Fruit fly (Drosophila melanogaster) whole organism, embryonic: ENCODE data around the gene Lip2.

Experiments used
- Atf-2 ChIP-seq: fragments of 200-800 bp; sonication (Bioruptor generic); optimal IDR thresholded peaks from 2 replicates; lab custom pipeline; 2016; ENCODE audit warnings: missing biosample characterization, missing genetic modification characterization
- Bdp1 ChIP-seq: fragments of 200-800 bp; sonication (Bioruptor generic); optimal IDR thresholded peaks from 3 replicates; lab custom pipeline; 2016; ENCODE audit warnings: missing biosample characterization, missing genetic modification characterization
- CG10209 ChIP-seq: fragments of 200-800 bp; sonication (Bioruptor generic); optimal IDR thresholded peaks from 3 replicates; lab custom pipeline; 2017; ENCODE audit warnings: missing biosample characterization, mild to moderate bottlenecking, missing genetic modification characterization, missing genetic modification reagents
- CG11456 ChIP-seq: fragments of 200-800 bp; sonication (Bioruptor generic); IDR thresholded peaks from 3 replicates; pipeline ENCODE4 v1.3.6; 2022; ENCODE audit warnings: missing biosample characterization, missing genetic modification characterization
- CG11560 ChIP-seq: fragments of 200-800 bp; sonication (Bioruptor generic); IDR thresholded peaks from 3 replicates; pipeline ENCODE4 v1.3.6; 2022; ENCODE audit warnings: missing biosample characterization, missing genetic modification characterization
- CG12155 ChIP-seq: fragments of 200-800 bp; sonication (Bioruptor generic); optimal IDR thresholded peaks from 3 replicates; lab custom pipeline; 2016; ENCODE audit warnings: missing biosample characterization, missing genetic modification characterization
- CG12744 ChIP-seq: fragments of 200-800 bp; sonication (Bioruptor generic); optimal IDR thresholded peaks from 2 replicates; lab custom pipeline; 2016; ENCODE audit warnings: missing biosample characterization, missing genetic modification characterization
- CG17328 ChIP-seq: fragments of 200-800 bp; sonication (Bioruptor generic); IDR thresholded peaks from 2 replicates; pipeline ENCODE4 v1.3.6; 2022; ENCODE audit warnings: missing biosample characterization, missing genetic modification characterization
- CG17829 ChIP-seq: fragments of 200-800 bp; optimal IDR thresholded peaks from 2 replicates; lab custom pipeline; 2019; ENCODE audit warnings: missing biosample characterization, mild to moderate bottlenecking, missing genetic modification characterization, moderate library complexity
- CG17912 ChIP-seq: fragments of 200-800 bp; sonication (Bioruptor generic); optimal IDR thresholded peaks from 2 replicates; lab custom pipeline; 2018; ENCODE audit warnings: missing biosample characterization, mild to moderate bottlenecking, missing genetic modification characterization
- CG18262 ChIP-seq: fragments of 200-800 bp; optimal IDR thresholded peaks from 3 replicates; lab custom pipeline; 2019; ENCODE audit warnings: missing biosample characterization, mild to moderate bottlenecking, missing genetic modification characterization, moderate library complexity
- CG30403 ChIP-seq: fragments of 200-800 bp; sonication (Bioruptor generic); optimal IDR thresholded peaks from 3 replicates; lab custom pipeline; 2016; ENCODE audit warnings: missing biosample characterization, missing genetic modification characterization
- CG31224 ChIP-seq: fragments of 200-800 bp; sonication (Bioruptor generic); IDR thresholded peaks from 2 replicates; pipeline ENCODE4 v1.3.6; 2022; ENCODE audit warnings: missing biosample characterization, missing genetic modification characterization
- CG31365 ChIP-seq: fragments of 200-800 bp; sonication (Bioruptor generic); optimal IDR thresholded peaks from 2 replicates; lab custom pipeline; 2018; ENCODE audit warnings: missing biosample characterization, mild to moderate bottlenecking, missing genetic modification characterization
- CG3407 ChIP-seq: fragments of 200-800 bp; sonication (Bioruptor generic); optimal IDR thresholded peaks from 2 replicates; lab custom pipeline; 2018; ENCODE audit warnings: missing biosample characterization, mild to moderate bottlenecking, missing genetic modification characterization
- CG4424 ChIP-seq: fragments of 200-800 bp; sonication (Bioruptor generic); optimal IDR thresholded peaks from 3 replicates; lab custom pipeline; 2016; ENCODE audit warnings: missing biosample characterization, missing genetic modification characterization
- CG7271 ChIP-seq: fragments of 200-800 bp; sonication (Bioruptor generic); optimal IDR thresholded peaks from 2 replicates; lab custom pipeline; 2018; ENCODE audit warnings: missing biosample characterization, mild to moderate bottlenecking, missing genetic modification characterization, moderate library complexity
- CG7556 ChIP-seq: fragments of 200-800 bp; sonication (Bioruptor generic); optimal IDR thresholded peaks from 2 replicates; lab custom pipeline; 2017; ENCODE audit warnings: missing biosample characterization, mild to moderate bottlenecking, missing genetic modification characterization
- CG7987 ChIP-seq: fragments of 200-800 bp; sonication (Bioruptor generic); optimal IDR thresholded peaks from 2 replicates; lab custom pipeline; 2018; ENCODE audit warnings: missing biosample characterization, mild to moderate bottlenecking, missing genetic modification characterization, moderate library complexity
- CG9932 ChIP-seq: fragments of 200-800 bp; sonication (Bioruptor generic); IDR thresholded peaks from 2 replicates; pipeline ENCODE4 v1.3.6; 2022; ENCODE audit warnings: missing biosample characterization, missing genetic modification characterization
- Dip2 ChIP-seq: fragments of 200-800 bp; sonication (Bioruptor generic); IDR thresholded peaks from 2 replicates; pipeline ENCODE4 v1.3.6; 2022; ENCODE audit warnings: missing biosample characterization, missing genetic modification characterization
- Fer1 ChIP-seq: fragments of 200-800 bp; sonication (Bioruptor generic); optimal IDR thresholded peaks from 2 replicates; lab custom pipeline; 2017; ENCODE audit warnings: missing biosample characterization, mild to moderate bottlenecking, missing genetic modification characterization
- Lpt ChIP-seq: fragments of >200 bp; optimal IDR thresholded peaks from 2 replicates; lab custom pipeline; 2018; ENCODE audit warnings: missing biosample characterization, missing genetic modification characterization
- NK7.1 ChIP-seq: fragments of 200-800 bp; sonication (Bioruptor generic); optimal IDR thresholded peaks from 3 replicates; lab custom pipeline; 2016; ENCODE audit warnings: missing biosample characterization, missing genetic modification characterization
- NfI ChIP-seq: fragments of 200-800 bp; sonication (Bioruptor generic); optimal IDR thresholded peaks from 3 replicates; lab custom pipeline; 2018; ENCODE audit warnings: missing biosample characterization, mild to moderate bottlenecking, missing genetic modification characterization, moderate library complexity
- Rx ChIP-seq: fragments of 200-800 bp; sonication (Bioruptor generic); IDR thresholded peaks from 2 replicates; pipeline ENCODE4 v1.3.6; 2022; ENCODE audit warnings: missing biosample characterization, missing genetic modification characterization
- Sry-δ ChIP-seq: fragments of 200-800 bp; sonication (Bioruptor generic); optimal IDR thresholded peaks from 2 replicates; lab custom pipeline; 2016; ENCODE audit warnings: missing biosample characterization, missing genetic modification characterization
- Ssrp ChIP-seq: fragments of 200-800 bp; sonication (Bioruptor generic); optimal IDR thresholded peaks from 2 replicates; lab custom pipeline; 2018; ENCODE audit warnings: missing biosample characterization, mild to moderate bottlenecking, missing genetic modification characterization, moderate library complexity
- Xrp1 ChIP-seq: fragments of 200-800 bp; sonication (Bioruptor generic); IDR thresholded peaks from 2 replicates; pipeline ENCODE4 v1.3.6; 2022; ENCODE audit warnings: missing biosample characterization, missing genetic modification characterization
- ap ChIP-seq: fragments of 200-800 bp; sonication (Bioruptor generic); IDR thresholded peaks from 2 replicates; pipeline ENCODE4 v1.3.6; 2022; ENCODE audit warnings: missing biosample characterization, missing genetic modification characterization
- ash1 ChIP-seq: fragments of 200-800 bp; sonication (Bioruptor generic); optimal IDR thresholded peaks from 2 replicates; lab custom pipeline; 2018; ENCODE audit warnings: missing biosample characterization, mild to moderate bottlenecking, missing genetic modification characterization
- bbx ChIP-seq: fragments of 200-800 bp; sonication (Bioruptor generic); IDR thresholded peaks from 2 replicates; pipeline ENCODE4 v1.3.6; 2022; ENCODE audit warnings: missing biosample characterization, missing genetic modification characterization; ENCODE audit not compliant: partially characterized antibody
- bsh ChIP-seq, 2 experiments: fragments of 200-800 bp; sonication (Bioruptor generic); optimal IDR thresholded peaks; 2 replicates each; lab custom pipeline; 2017 to 2018; ENCODE audit warnings: mild to moderate bottlenecking in 2 of 2, missing biosample characterization in 2 of 2, missing genetic modification characterization in 2 of 2, moderate library complexity in 1 of 2
- cg ChIP-seq: fragments of 200-800 bp; sonication (Bioruptor generic); optimal IDR thresholded peaks from 3 replicates; lab custom pipeline; 2019; ENCODE audit warnings: missing biosample characterization, mild to moderate bottlenecking, missing genetic modification characterization, moderate library complexity
- chn ChIP-seq: fragments of 200-800 bp; sonication (Bioruptor generic); optimal IDR thresholded peaks from 2 replicates; lab custom pipeline; 2016; ENCODE audit warnings: missing biosample characterization, missing genetic modification characterization
- corto ChIP-seq: fragments of 200-800 bp; sonication (Bioruptor generic); optimal IDR thresholded peaks from 2 replicates; lab custom pipeline; 2016; ENCODE audit warnings: missing biosample characterization, mild to moderate bottlenecking, missing genetic modification characterization, moderate library complexity
- croc ChIP-seq: fragments of 200-800 bp; sonication (Bioruptor generic); conservative IDR thresholded peaks from 3 replicates; pipeline ENCODE4 v1.3.6; 2022; ENCODE audit warnings: missing biosample characterization, missing genetic modification characterization
- dysf ChIP-seq: fragments of 200-800 bp; sonication (Bioruptor generic); IDR thresholded peaks from 3 replicates; pipeline ENCODE4 v1.3.6; 2022; ENCODE audit warnings: missing biosample characterization, missing genetic modification characterization
- ems ChIP-seq: fragments of 200-800 bp; sonication (Bioruptor generic); optimal IDR thresholded peaks from 3 replicates; lab custom pipeline; 2016; ENCODE audit warnings: missing biosample characterization, missing genetic modification characterization
- ham ChIP-seq: fragments of 200-800 bp; sonication (Bioruptor generic); IDR thresholded peaks from 2 replicates; pipeline ENCODE4 v1.3.6; 2022; ENCODE audit warnings: missing biosample characterization, missing genetic modification characterization
- insv ChIP-seq, 2 experiments: fragments of 200-800 bp; sonication (Bioruptor generic); optimal IDR thresholded peaks; 3 replicates each; lab custom pipeline; 2016 to 2018; ENCODE audit warnings: missing biosample characterization in 2 of 2, missing genetic modification characterization in 2 of 2
- lilli ChIP-seq: fragments of 200-800 bp; sonication (Bioruptor generic); optimal IDR thresholded peaks from 3 replicates; lab custom pipeline; 2016; ENCODE audit warnings: missing biosample characterization, missing genetic modification characterization
- lov ChIP-seq, 2 experiments: fragments of 200-800 bp in 1 of 2; fragments of >200 bp in 1 of 2; sonication (Bioruptor generic) in 1 of 2; IDR thresholded peaks in 1 of 2; optimal IDR thresholded peaks in 1 of 2; 2 replicates in 1 of 2; 3 replicates in 1 of 2; pipeline versions ENCODE4 v1.3.6 to Lab custom; 2017 to 2022; ENCODE audit warnings: missing biosample characterization in 1 of 2, missing genetic modification characterization in 1 of 2
- luna ChIP-seq: fragments of 200-800 bp; sonication (Bioruptor generic); optimal IDR thresholded peaks from 2 replicates; lab custom pipeline; 2016; ENCODE audit warnings: missing biosample characterization, missing genetic modification characterization
- pan ChIP-seq, 4 experiments: fragments of >200 bp in 3 of 4; fragments of 200-800 bp in 1 of 4; sonication (Bioruptor generic) in 1 of 4; optimal IDR thresholded peaks in 3 of 4; IDR thresholded peaks in 1 of 4; 2 replicates each; pipeline versions ENCODE4 v1.3.6 to Lab custom; 2017 to 2022; ENCODE audit warnings: missing biosample characterization in 2 of 4, missing genetic modification characterization in 2 of 4, mixed read lengths in 1 of 4
- pho ChIP-seq: fragments of 200-800 bp; sonication (Bioruptor generic); optimal IDR thresholded peaks from 2 replicates; lab custom pipeline; 2016; ENCODE audit warnings: missing biosample characterization, missing genetic modification characterization
- pita ChIP-seq: fragments of 200-800 bp; sonication (Bioruptor generic); optimal IDR thresholded peaks from 2 replicates; lab custom pipeline; 2017; ENCODE audit warnings: missing biosample characterization, mild to moderate bottlenecking, missing genetic modification characterization
- ssp ChIP-seq: fragments of 200-800 bp; sonication (Bioruptor generic); IDR thresholded peaks from 2 replicates; pipeline ENCODE4 v1.3.6; 2022; ENCODE audit warnings: missing biosample characterization, missing genetic modification characterization
- trem ChIP-seq: fragments of 200-800 bp; optimal IDR thresholded peaks from 3 replicates; lab custom pipeline; 2019; ENCODE audit warnings: missing biosample characterization, mild to moderate bottlenecking, missing genetic modification characterization, moderate library complexity
- wor ChIP-seq: fragments of 200-800 bp; sonication (Bioruptor generic); IDR thresholded peaks from 2 replicates; pipeline ENCODE4 v1.3.6; 2022; ENCODE audit warnings: missing biosample characterization, missing genetic modification characterization
- yki ChIP-seq: fragments of >200 bp; optimal IDR thresholded peaks from 3 replicates; lab custom pipeline; 2018

Lip2 gene

dm6 chr2L:10756049-10756448 lies 46.8 kb upstream of the Lip2 start, which contains the start of gene CG17124 (continued):
- TF ChIP-seq CG31365 (tag; lab: Kevin White, UChicago) = no peak
- no peak for TF ChIP-seq CG18262 (tag; lab: Kevin White, UChicago)
- TF ChIP-seq chn (GFP tag; lab: Kevin White, UChicago) = no peak
- no peak for TF ChIP-seq CG4424 (GFP tag; lab: Kevin White, UChicago)
- TF ChIP-seq pita (GFP tag; lab: Kevin White, UChicago) = no peak
- TF ChIP-seq NfI (GFP tag; lab: Kevin White, UChicago) = peak; percentile 30
- no peak for TF ChIP-seq insv (GFP tag; optimal IDR thresholded peaks at IDR 0.05; lab: Kevin White, UChicago)
- no peak for TF ChIP-seq Lpt (GFP tag; lab: Kevin White, UChicago)
- no peak for TF ChIP-seq croc (GFP tag; lab: Robert Waterston, UW)
- no peak for TF ChIP-seq trem (tag; lab: Kevin White, UChicago)
- no peak for TF ChIP-seq Bdp1
- TF ChIP-seq bsh (GFP tag; optimal IDR thresholded peaks at IDR 0.05; lab: Kevin White, UChicago) = peak; percentile 14 to 27
- peak; percentile 1 for TF ChIP-seq Sry-δ (GFP tag; lab: Kevin White, UChicago)
- TF ChIP-seq CG17829 (tag; lab: Kevin White, UChicago) = no peak
- no peak for TF ChIP-seq ems (GFP tag; lab: Kevin White, UChicago)
- TF ChIP-seq CG3407 (GFP tag; lab: Kevin White, UChicago) = no peak
- no peak for TF ChIP-seq CG30403 (GFP tag; lab: Kevin White, UChicago)
- TF ChIP-seq dysf (GFP tag; lab: Robert Waterston, UW) = 0 out of 3 replicates have a peak, but pooled peaks have one; percentile 15
- no peak for TF ChIP-seq CG31224 (GFP tag; lab: Robert Waterston, UW)
- peak; percentile 9 for TF ChIP-seq lilli
- TF ChIP-seq pho (GFP tag; lab: Kevin White, UChicago) = no peak
- no peak for TF ChIP-seq CG12744 (GFP tag; lab: Kevin White, UChicago)
- TF ChIP-seq CG17328 (GFP tag; lab: Robert Waterston, UW) = no peak
- no peak for TF ChIP-seq NK7.1 (GFP tag; lab: Kevin White, UChicago)
- no peak for TF ChIP-seq ap (GFP tag; lab: Robert Waterston, UW)
- no peak for TF ChIP-seq lov (optimal IDR thresholded peaks at IDR 0.05; lab: Kevin White, UChicago)
- TF ChIP-seq lov (GFP tag; IDR thresholded peaks at IDR 0.05; lab: Robert Waterston, UW) = no peak
- peak; percentile 67 for TF ChIP-seq CG7987 (GFP tag; lab: Kevin White, UChicago)
- TF ChIP-seq cg (GFP tag; lab: Kevin White, UChicago) = peak; percentile 46
- no peak for TF ChIP-seq CG12155 (GFP tag; lab: Kevin White, UChicago)
- TF ChIP-seq Atf-2 (GFP tag; lab: Kevin White, UChicago) = no peak
- TF ChIP-seq CG11560 = no peak
- no peak for TF ChIP-seq ham (GFP tag; lab: Robert Waterston, UW)
- peak; percentile 72 for TF ChIP-seq Fer1 (GFP tag; lab: Kevin White, UChicago)
- no peak for TF ChIP-seq Dip2 (GFP tag; lab: Robert Waterston, UW)
- TF ChIP-seq bbx (GFP tag; lab: Robert Waterston, UW) = peak; percentile 55; the same call in 1 of the 2 replicates
- no peak for TF ChIP-seq pan (optimal IDR thresholded peaks at IDR 0.05; lab: Kevin White, UChicago)
- peak in 1 of 2 experiments; percentile 48 for TF ChIP-seq pan (GFP tag; optimal IDR thresholded peaks at IDR 0.05 in 1 of 2, IDR thresholded peaks at IDR 0.05 in 1 of 2)
- no peak for TF ChIP-seq Rx (GFP tag; lab: Robert Waterston, UW)
- TF ChIP-seq CG10209 (GFP tag; lab: Kevin White, UChicago) = no peak
- no peak for TF ChIP-seq ssp (GFP tag; lab: Robert Waterston, UW)
- no peak for TF ChIP-seq yki (lab: Kevin White, UChicago)
- no peak for TF ChIP-seq CG7271 (tag; lab: Kevin White, UChicago)
- 0 out of 3 replicates have a peak, but pooled peaks have one; percentile 52 for TF ChIP-seq CG11456 (GFP tag; lab: Robert Waterston, UW)
- TF ChIP-seq corto (GFP tag; lab: Kevin White, UChicago) = no peak
- no peak for TF ChIP-seq ash1 (GFP tag; lab: Kevin White, UChicago)
- no peak for TF ChIP-seq wor (GFP tag; lab: Robert Waterston, UW)
- TF ChIP-seq CG17912 = no peak
- no peak for TF ChIP-seq luna (GFP tag; lab: Kevin White, UChicago)
- TF ChIP-seq Ssrp (tag; lab: Kevin White, UChicago) = no peak
- TF ChIP-seq CG9932 (GFP tag; lab: Robert Waterston, UW) = no peak
- 0 out of 2 replicates have a peak, but pooled peaks have one; percentile 13 for TF ChIP-seq Xrp1 (GFP tag; lab: Robert Waterston, UW)
- TF ChIP-seq CG7556 (GFP tag; lab: Kevin White, UChicago) = no peak
